Worm (Caenorhabditis elegans) whole organism, L4 larva: ENCODE results near the gene K03A11.6.

Experiments
- D1046.2 ChIP-seq: fragments of 200-800 bp; sonication (Bioruptor generic); IDR thresholded peaks from 2 replicates; pipeline ENCODE4 v1.3.6; 2022; ENCODE audit warnings: missing genetic modification characterization, missing compliant biosample characterization
- F10B5.3 ChIP-seq: sonication (generic microtip); optimal IDR thresholded peaks from 2 replicates; lab custom pipeline; 2016; ENCODE audit warnings: mild to moderate bottlenecking, missing genetic modification characterization, missing compliant biosample characterization
- F37D6.2 ChIP-seq: sonication (generic microtip); optimal IDR thresholded peaks from 2 replicates; lab custom pipeline; 2016; ENCODE audit warnings: mild to moderate bottlenecking, missing genetic modification characterization, missing compliant biosample characterization
- F49E8.2 ChIP-seq: sonication (generic microtip); optimal IDR thresholded peaks from 2 replicates; lab custom pipeline; 2016; ENCODE audit warnings: missing compliant biosample characterization, mild to moderate bottlenecking, missing genetic modification characterization, borderline replicate concordance
- R02D3.7 ChIP-seq: fragments of 150-350 bp; sonication (generic microtip); optimal IDR thresholded peaks from 3 replicates; lab custom pipeline; 2014; ENCODE audit warnings: missing biosample characterization, missing genetic modification characterization
- T20F7.1 ChIP-seq: fragments of 200-800 bp; sonication (Bioruptor generic); optimal IDR thresholded peaks from 2 replicates; lab custom pipeline; 2018; ENCODE audit warnings: mild to moderate bottlenecking, missing genetic modification characterization, missing compliant biosample characterization
- T26A8.4 ChIP-seq: fragments of 200-800 bp; sonication (Bioruptor generic); IDR thresholded peaks from 2 replicates; pipeline ENCODE4 v1.3.6; 2022; ENCODE audit warnings: missing genetic modification characterization, missing compliant biosample characterization
- ZK546.5 ChIP-seq, 2 experiments: sonication (generic microtip); optimal IDR thresholded peaks; 2 replicates each; lab custom pipeline; 2017; ENCODE audit warnings: missing biosample characterization in 2 of 2, missing genetic modification characterization in 2 of 2
- ceh-20 ChIP-seq: fragments of 200-800 bp; sonication (Bioruptor generic); IDR thresholded peaks from 2 replicates; pipeline ENCODE4 v1.3.6; 2022; ENCODE audit warnings: missing genetic modification reagents, missing genetic modification characterization, missing compliant biosample characterization
- ceh-32 ChIP-seq: sonication (generic microtip); optimal IDR thresholded peaks from 2 replicates; lab custom pipeline; 2016; ENCODE audit warnings: mild to moderate bottlenecking, missing genetic modification characterization, missing compliant biosample characterization; ENCODE audit not compliant: poor library complexity
- ctbp-1 ChIP-seq: fragments of 200-800 bp; sonication (Bioruptor generic); IDR thresholded peaks from 2 replicates; pipeline ENCODE4 v1.3.6; 2022; ENCODE audit warnings: missing genetic modification reagents, missing genetic modification characterization, missing compliant biosample characterization
- daf-16 ChIP-seq, 3 experiments: sonication (generic microtip); optimal IDR thresholded peaks; 2 replicates each; lab custom pipeline; 2016 to 2017; ENCODE audit warnings: missing genetic modification characterization in 3 of 3, missing genetic modification reagents in 3 of 3, mild to moderate bottlenecking in 2 of 3, missing compliant biosample characterization in 2 of 3, missing biosample characterization in 1 of 3, moderate library complexity in 1 of 3
- dmd-6 ChIP-seq: fragments of 200-800 bp; sonication (Bioruptor generic); IDR thresholded peaks from 2 replicates; pipeline ENCODE4 v1.3.6; 2022; ENCODE audit warnings: missing genetic modification reagents, missing genetic modification characterization, missing compliant biosample characterization
- dve-1 ChIP-seq: sonication (generic microtip); optimal IDR thresholded peaks from 2 replicates; lab custom pipeline; 2017; ENCODE audit warnings: antibody characterized with exemption, mild to moderate bottlenecking, missing genetic modification characterization, missing compliant biosample characterization; ENCODE audit not compliant: insufficient read depth
- hif-1 ChIP-seq, 2 experiments: sonication (generic microtip); optimal IDR thresholded peaks; 2 replicates each; lab custom pipeline; 2016 to 2017; ENCODE audit warnings: missing compliant biosample characterization in 2 of 2, missing genetic modification characterization in 2 of 2, missing genetic modification reagents in 2 of 2, missing genotype in 2 of 2, mild to moderate bottlenecking in 1 of 2
- hlh-11 ChIP-seq: fragments of 200-800 bp; sonication (Bioruptor generic); optimal IDR thresholded peaks from 2 replicates; lab custom pipeline; 2018; ENCODE audit warnings: mild to moderate bottlenecking, missing genetic modification characterization, missing compliant biosample characterization
- hlh-30 ChIP-seq: sonication (generic microtip); optimal IDR thresholded peaks from 2 replicates; lab custom pipeline; 2017; ENCODE audit warnings: antibody characterized with exemption, mild to moderate bottlenecking, missing genetic modification characterization, missing compliant biosample characterization; ENCODE audit not compliant: insufficient read depth
- hmg-1.1 ChIP-seq: fragments of 200-800 bp; sonication (Bioruptor generic); IDR thresholded peaks from 2 replicates; pipeline ENCODE4 v1.3.6; 2022; ENCODE audit warnings: missing genetic modification reagents, missing genetic modification characterization, missing compliant biosample characterization
- lin-13 ChIP-seq: fragments of 150-350 bp; optimal IDR thresholded peaks from 2 replicates; lab custom pipeline; 2014; ENCODE audit warnings: missing biosample characterization, missing genetic modification reagents, missing genetic modification characterization
- lin-15B ChIP-seq: fragments of 150-350 bp; sonication (generic microtip); optimal IDR thresholded peaks from 3 replicates; lab custom pipeline; 2014; ENCODE audit warnings: missing biosample characterization, missing genetic modification characterization
- lin-29 ChIP-seq: fragments of 200-800 bp; sonication (Bioruptor generic); IDR thresholded peaks from 2 replicates; pipeline ENCODE4 v1.3.6; 2022; ENCODE audit warnings: missing genetic modification reagents, missing genetic modification characterization, missing compliant biosample characterization
- lin-38 ChIP-seq: fragments of 200-800 bp; sonication (Bioruptor generic); IDR thresholded peaks from 2 replicates; pipeline ENCODE4 v1.3.6; 2022; ENCODE audit warnings: missing genetic modification reagents, missing genetic modification characterization, missing compliant biosample characterization
- lin-39 ChIP-seq: fragments of 150-350 bp; optimal IDR thresholded peaks from 2 replicates; lab custom pipeline; 2014; ENCODE audit warnings: missing biosample characterization, missing genetic modification reagents, missing genetic modification characterization
- lsy-2 ChIP-seq, 2 experiments: fragments of 150-350 bp in 1 of 2; sonication (generic microtip) in 1 of 2; optimal IDR thresholded peaks; 2 replicates each; lab custom pipeline; 2014 to 2017; ENCODE audit warnings: missing biosample characterization in 2 of 2, missing genetic modification characterization in 2 of 2
- madf-9 ChIP-seq: fragments of 200-800 bp; sonication (Bioruptor generic); conservative IDR thresholded peaks from 2 replicates; pipeline ENCODE4 v1.3.6; 2022; ENCODE audit warnings: missing genetic modification reagents, missing genetic modification characterization, missing compliant biosample characterization
- mdl-1 ChIP-seq, 2 experiments: fragments of 150-350 bp in 1 of 2; sonication (generic microtip) in 1 of 2; optimal IDR thresholded peaks; 2 replicates each; lab custom pipeline; 2014 to 2017; ENCODE audit warnings: missing biosample characterization in 2 of 2, missing genetic modification characterization in 2 of 2
- mes-2 ChIP-seq: sonication (generic microtip); optimal IDR thresholded peaks from 2 replicates; lab custom pipeline; 2016; ENCODE audit warnings: missing genotype, mild to moderate bottlenecking, missing genetic modification characterization, missing compliant biosample characterization; ENCODE audit not compliant: poor library complexity, severe bottlenecking
- nhr-10 ChIP-seq: fragments of 150-350 bp; optimal IDR thresholded peaks from 2 replicates; lab custom pipeline; 2014; ENCODE audit warnings: missing biosample characterization, missing genetic modification characterization
- nhr-11 ChIP-seq: fragments of 150-350 bp; optimal IDR thresholded peaks from 2 replicates; lab custom pipeline; 2014; ENCODE audit warnings: missing biosample characterization, missing genetic modification characterization
- nhr-25 ChIP-seq: sonication (generic microtip); optimal IDR thresholded peaks from 2 replicates; lab custom pipeline; 2017; ENCODE audit warnings: missing genetic modification characterization, mild to moderate bottlenecking, missing compliant biosample characterization, antibody characterized with exemption, moderate library complexity, borderline replicate concordance; ENCODE audit not compliant: insufficient read depth
- nhr-48 ChIP-seq: sonication (generic microtip); optimal IDR thresholded peaks from 2 replicates; lab custom pipeline; 2016; ENCODE audit warnings: mild to moderate bottlenecking, missing genetic modification characterization, missing compliant biosample characterization
- pha-4 ChIP-seq, 2 experiments: fragments of 150-350 bp in 1 of 2; fragments of 200-800 bp in 1 of 2; sonication (Bioruptor generic) in 1 of 2; IDR thresholded peaks in 1 of 2; optimal IDR thresholded peaks in 1 of 2; 2 replicates each; pipeline versions ENCODE4 v1.3.6 to Lab custom; 2014 to 2022; ENCODE audit warnings: missing genetic modification characterization in 2 of 2, missing genetic modification reagents in 2 of 2, missing biosample characterization in 1 of 2, missing compliant biosample characterization in 1 of 2
- php-3 ChIP-seq: fragments of 200-800 bp; sonication (Bioruptor generic); IDR thresholded peaks from 2 replicates; pipeline ENCODE4 v1.3.6; 2022; ENCODE audit warnings: missing genetic modification reagents, missing genetic modification characterization, missing compliant biosample characterization
- pqm-1 ChIP-seq: sonication (generic microtip); optimal IDR thresholded peaks from 2 replicates; lab custom pipeline; 2017; ENCODE audit warnings: missing biosample characterization, missing genetic modification characterization
- rbr-2 ChIP-seq: sonication (generic microtip); optimal IDR thresholded peaks from 2 replicates; lab custom pipeline; 2016; ENCODE audit warnings: missing genotype, missing genetic modification characterization, missing compliant biosample characterization
- saeg-2 ChIP-seq: fragments of 200-800 bp; sonication (Bioruptor generic); IDR thresholded peaks from 2 replicates; pipeline ENCODE4 v1.3.6; 2022; ENCODE audit warnings: missing genetic modification reagents, missing genetic modification characterization, missing compliant biosample characterization
- set-16 ChIP-seq: fragments of 200-800 bp; sonication (Bioruptor generic); IDR thresholded peaks from 2 replicates; pipeline ENCODE4 v1.3.6; 2022; ENCODE audit warnings: missing genetic modification reagents, missing genetic modification characterization, missing compliant biosample characterization
- snpc-4 ChIP-seq: fragments of 150-350 bp; optimal IDR thresholded peaks from 2 replicates; lab custom pipeline; 2014; ENCODE audit warnings: missing biosample characterization, missing genetic modification characterization
- spr-1 ChIP-seq: sonication (generic microtip); optimal IDR thresholded peaks from 2 replicates; lab custom pipeline; 2016; ENCODE audit warnings: mild to moderate bottlenecking, missing genetic modification characterization, missing compliant biosample characterization
- tra-1 ChIP-seq: fragments of 200-800 bp; sonication (Bioruptor generic); IDR thresholded peaks from 2 replicates; pipeline ENCODE4 v1.3.6; 2022; ENCODE audit warnings: missing genetic modification reagents, missing genetic modification characterization, missing compliant biosample characterization
- unc-130 ChIP-seq: sonication (generic microtip); optimal IDR thresholded peaks from 2 replicates; lab custom pipeline; 2016; ENCODE audit warnings: missing genetic modification reagents, missing genetic modification characterization, missing compliant biosample characterization
- unc-62 ChIP-seq, 3 experiments: fragments of 150-350 bp in 1 of 3; sonication (generic microtip); optimal IDR thresholded peaks in 2 of 3; peaks in 1 of 3; 1 replicate in 1 of 3; 2 replicates in 2 of 3; lab custom pipeline; 2014 to 2017; ENCODE audit warnings: missing biosample characterization in 3 of 3, missing genetic modification characterization in 3 of 3, missing genetic modification reagents in 3 of 3, missing genotype in 1 of 3
- vab-7 ChIP-seq: fragments of 200-800 bp; sonication (Bioruptor generic); IDR thresholded peaks from 2 replicates; pipeline ENCODE4 v1.3.6; 2022; ENCODE audit warnings: missing genetic modification reagents, missing genetic modification characterization, missing compliant biosample characterization
- zfp-3 ChIP-seq: fragments of 200-800 bp; sonication (Bioruptor generic); conservative IDR thresholded peaks from 2 replicates; pipeline ENCODE4 v1.3.6; 2022; ENCODE audit warnings: missing genetic modification reagents, missing genetic modification characterization, missing compliant biosample characterization
- ztf-11 ChIP-seq: fragments of 150-350 bp; optimal IDR thresholded peaks from 2 replicates; lab custom pipeline; 2014; ENCODE audit warnings: missing biosample characterization, missing genetic modification characterization

K03A11.6 gene

ce11 chrX:13104966-13105365, 49.3 kb downstream of the K03A11.6 start, which contains the start of gene F17H10.1 (continued):
- TF ChIP-seq nhr-11 (peak; percentile 84), D1046.2 (GFP tag; lab: Robert Waterston, UW) (peak; percentile 75; the same call in 1 of the 2 replicates), ceh-20 (GFP tag; lab: Robert Waterston, UW) (peak; percentile 80), pha-4 (GFP tag; IDR thresholded peaks at IDR 0.05; lab: Robert Waterston, UW) (no peak), pha-4 (tag; optimal IDR thresholded peaks at IDR 0.05; lab: Kevin White, UChicago) (no peak), T20F7.1 (GFP tag; lab: Kevin White, UChicago) (peak; percentile 70), F49E8.2 (tag; lab: Kevin White, UChicago) (no peak), hlh-11 (tag; lab: Kevin White, UChicago) (peak; percentile 97), madf-9 (GFP tag; lab: Robert Waterston, UW) (peak; percentile 65; the same call in 1 of the 2 replicates), nhr-25 (tag; lab: Kevin White, UChicago) (peak; percentile 52), ztf-11 (tag; lab: Kevin White, UChicago) (no peak), hmg-1.1 (peak; percentile 77), T26A8.4 (GFP tag; lab: Robert Waterston, UW) (peak; percentile 73), lin-38 (GFP tag; lab: Robert Waterston, UW) (no peak), lin-39 (tag; lab: Kevin White, UChicago) (no peak), tra-1 (GFP tag; lab: Robert Waterston, UW) (peak; percentile 93), spr-1 (peak; percentile 48), mes-2 (tag; lab: Kevin White, UChicago) (peak; percentile 91), rbr-2 (tag; lab: Kevin White, UChicago) (peak; percentile 52), saeg-2 (GFP tag; lab: Robert Waterston, UW) (peak; percentile 50; the same call in 1 of the 2 replicates), lin-13 (peak; percentile 67), zfp-3 (peak; percentile 91), dve-1 (tag; lab: Kevin White, UChicago) (peak; percentile 97), lin-29 (no peak), snpc-4 (tag; lab: Kevin White, UChicago) (no peak), ctbp-1 (GFP tag; lab: Robert Waterston, UW) (peak; percentile 46; the same call in 1 of the 2 replicates), vab-7 (GFP tag; lab: Robert Waterston, UW) (no peak), R02D3.7 (tag; lab: Kevin White, UChicago) (no peak)

ce11 chrX:13106177-13106761, 50.6 kb downstream of the K03A11.6 start:
- TF ChIP-seq daf-16 (GFP tag; optimal IDR thresholded peaks at IDR 0.05; lab: Kevin White, UChicago) (peak in 1 of 2 experiments; percentile 90), daf-16 (tag; optimal IDR thresholded peaks at IDR 0.05; lab: Kevin White, UChicago) (peak; percentile 49), ceh-32 (tag; lab: Kevin White, UChicago) (no peak), dve-1 (tag; lab: Kevin White, UChicago) (peak; percentile 37), nhr-11 (peak; percentile 49), unc-62 (GFP tag; optimal IDR thresholded peaks at IDR 0.05 in 1 of 2; lab: Kevin White, UChicago) (peak in 1 of 2 experiments; percentile 57), unc-62 (tag; optimal IDR thresholded peaks at IDR 0.05; lab: Kevin White, UChicago) (no peak), hlh-30 (tag; lab: Kevin White, UChicago) (peak; percentile 72), dmd-6 (peak; percentile 34), hif-1 (tag; optimal IDR thresholded peaks at IDR 0.05; lab: Kevin White, UChicago) (peak in 1 of 2 experiments; percentile 76), unc-130 (GFP tag; lab: Kevin White, UChicago) (no peak), F10B5.3 (no peak), ceh-20 (GFP tag; lab: Robert Waterston, UW) (0 out of 2 replicates have a peak, but pooled peaks have one; percentile 45), lin-15B (tag; lab: Kevin White, UChicago) (no peak), php-3 (GFP tag; lab: Robert Waterston, UW) (peak; percentile 25; the same call in 1 of the 2 replicates), tra-1 (GFP tag; lab: Robert Waterston, UW) (peak; percentile 31; the same call in 1 of the 2 replicates), ZK546.5 (tag; optimal IDR thresholded peaks at IDR 0.05; lab: Kevin White, UChicago) (no peak), nhr-48 (tag; lab: Kevin White, UChicago) (peak; percentile 11), set-16 (GFP tag; lab: Robert Waterston, UW) (no peak), lsy-2 (tag; optimal IDR thresholded peaks at IDR 0.05; lab: Kevin White, UChicago) (peak in 1 of 2 experiments; percentile 23), saeg-2 (GFP tag; lab: Robert Waterston, UW) (no peak), F37D6.2 (tag; lab: Kevin White, UChicago) (no peak), pqm-1 (peak; percentile 68), nhr-10 (tag; lab: Kevin White, UChicago) (peak; percentile 43), mdl-1 (tag; optimal IDR thresholded peaks at IDR 0.05; lab: Kevin White, UChicago) (peak in 1 of 2 experiments; percentile 42)
